Worm (Caenorhabditis elegans): ENCODE measurements around the gene T01D3.3.

T01D3.3 gene

ce11 chrV:13716531-13716930, 12.5 kb downstream of the T01D3.3 start, which contains the start of gene T01D3.6 (continued):
- TF ChIP-seq rbr-2 (tag; optimal IDR thresholded peaks at IDR 0.05), result no peak
- no peak for TF ChIP-seq ceh-20 (GFP tag; IDR thresholded peaks at IDR 0.05)
- TF ChIP-seq dmd-6 (GFP tag; IDR thresholded peaks at IDR 0.05), result peak; percentile 64
- TF ChIP-seq ceh-62 (tag; optimal IDR thresholded peaks at IDR 0.05), result no peak
- TF ChIP-seq T20F7.1 (GFP tag; optimal IDR thresholded peaks at IDR 0.05), result no peak
- TF ChIP-seq lsy-2 (tag; optimal IDR thresholded peaks at IDR 0.05), result no peak
- TF ChIP-seq mdt-29 (GFP tag; IDR thresholded peaks at IDR 0.05), result no peak
- peak; percentile 87 for TF ChIP-seq pqm-1 (tag; optimal IDR thresholded peaks at IDR 0.05)
- TF ChIP-seq ceh-82 (tag; optimal IDR thresholded peaks at IDR 0.05), result no peak
- no peak for TF ChIP-seq Y48G9A.11 (GFP tag; IDR thresholded peaks at IDR 0.05)
- TF ChIP-seq hlh-11 (tag; optimal IDR thresholded peaks at IDR 0.05), result peak; percentile 52
- TF ChIP-seq dve-1 (tag; optimal IDR thresholded peaks at IDR 0.05; ENCODE audit: insufficient read depth), result no peak
- TF ChIP-seq spr-1 (tag; optimal IDR thresholded peaks at IDR 0.05), result no peak
- TF ChIP-seq hmg-1.1 (GFP tag; IDR thresholded peaks at IDR 0.05), result no peak
- no peak for TF ChIP-seq daf-16 (GFP tag; optimal IDR thresholded peaks at IDR 0.05)
- TF ChIP-seq daf-16 (tag; optimal IDR thresholded peaks at IDR 0.05), result peak; percentile 43
- no peak for TF ChIP-seq Y105C5A.15 (GFP tag; IDR thresholded peaks at IDR 0.05)

DNA sequence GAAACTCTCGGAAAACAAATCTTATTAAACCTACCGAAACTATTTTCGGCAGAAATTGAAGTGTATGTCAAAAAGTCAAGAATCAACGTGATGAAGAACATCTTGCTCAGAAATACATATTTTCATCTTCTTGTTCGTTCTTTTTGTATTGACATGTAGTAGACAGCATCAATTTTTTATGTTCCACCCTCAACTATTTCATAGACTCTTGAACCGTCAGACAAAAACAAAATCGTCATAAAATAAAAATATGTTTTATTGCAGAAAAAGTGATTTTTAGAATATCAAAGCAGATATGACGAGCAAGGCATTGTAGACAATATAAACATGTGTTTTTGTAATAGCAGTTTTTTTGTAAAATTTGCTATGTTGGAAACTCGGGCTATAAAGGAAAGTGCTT, 20.7 kb downstream of the T01D3.3 start, which contains the start of gene F35E12.2:
TSS of gene F35E12.2 (minus strand) at position 101 of the 400 bp plus-strand sequence.
- TF ChIP-seq D1046.2 (GFP tag; IDR thresholded peaks at IDR 0.05) (no peak), ceh-82 (tag; optimal IDR thresholded peaks at IDR 0.05) (no peak), zip-11 (GFP tag; IDR thresholded peaks at IDR 0.05) (no peak), daf-12 (tag; optimal IDR thresholded peaks at IDR 0.05) (no peak), lsy-2 (tag; optimal IDR thresholded peaks at IDR 0.05) (no peak), ama-1 (optimal IDR thresholded peaks at IDR 0.05) (no peak), aly-2 (tag; optimal IDR thresholded peaks at IDR 0.05) (no peak), egl-43 (GFP tag; IDR thresholded peaks at IDR 0.05) (no peak), zag-1 (tag; optimal IDR thresholded peaks at IDR 0.05) (no peak), ztf-11 (tag; optimal IDR thresholded peaks at IDR 0.05) (no peak), zfp-2 (tag; optimal IDR thresholded peaks at IDR 0.05) (no peak), attf-4 (tag; optimal IDR thresholded peaks at IDR 0.05) (no peak), dmd-8 (GFP tag; IDR thresholded peaks at IDR 0.05) (no peak)

- TF ChIP-seq spr-1 (tag; optimal IDR thresholded peaks at IDR 0.05), result no peak
- no peak for TF ChIP-seq Y75B8A.6 (GFP tag; IDR thresholded peaks at IDR 0.05)
Measured at ce11 chrV:13725574-13725973, 21.5 kb downstream of the T01D3.3 start, which contains the start of gene fbxa-181. TSS of gene fbxa-181 (plus strand) at chrV:13725874.

- TF ChIP-seq F10B5.3 (tag; optimal IDR thresholded peaks at IDR 0.05) (no peak), F26F4.8 (GFP tag; conservative IDR thresholded peaks at IDR 0.05) (no peak), ceh-62 (tag; optimal IDR thresholded peaks at IDR 0.05) (no peak), aha-1 (tag) (peak; percentile 14), dmd-6 (GFP tag; IDR thresholded peaks at IDR 0.05) (peak; percentile 70), nhr-77 (tag; optimal IDR thresholded peaks at IDR 0.05) (no peak), ama-1 (optimal IDR thresholded peaks at IDR 0.05) (no peak), aly-2 (tag; optimal IDR thresholded peaks at IDR 0.05) (no peak), snpc-1.2 (GFP tag; IDR thresholded peaks at IDR 0.05) (no peak), daf-16 (GFP tag; optimal IDR thresholded peaks at IDR 0.05) (no peak), daf-16 (tag; optimal IDR thresholded peaks at IDR 0.05) (peak; percentile 6), pqm-1 (tag; optimal IDR thresholded peaks at IDR 0.05) (peak; percentile 48), ceh-44 (GFP tag; IDR thresholded peaks at IDR 0.05) (no peak), nhr-28 (tag; optimal IDR thresholded peaks at IDR 0.05) (peak; percentile 31), mep-1 (tag; optimal IDR thresholded peaks at IDR 0.05) (no peak), sdz-12 (GFP tag; optimal IDR thresholded peaks at IDR 0.05) (no peak), Y105C5A.15 (GFP tag; IDR thresholded peaks at IDR 0.05) (no peak)
Measured at ce11 chrV:13730762-13731161, 26.7 kb downstream of the T01D3.3 start, which contains the start of gene dct-17. TSS of gene dct-17 (minus strand) at chrV:13730784.

Measured in whole organism, L4 larva.